Fruit fly (Drosophila melanogaster) whole organism: ENCODE data around the gene CG32087.

ENCODE experiments used
- CG8478 ChIP-seq: fragments of >200 bp; optimal IDR thresholded peaks from 2 replicates; lab custom pipeline; 2018; ENCODE audit warnings: inconsistent platforms
- Dll ChIP-seq: fragments of >200 bp; optimal IDR thresholded peaks from 2 replicates; lab custom pipeline; 2017
- pan ChIP-seq: fragments of >200 bp; optimal IDR thresholded peaks from 2 replicates; lab custom pipeline; 2017
- psq ChIP-seq: fragments of >200 bp; optimal IDR thresholded peaks from 2 replicates; lab custom pipeline; 2017
- usp ChIP-seq: fragments of >200 bp; optimal IDR thresholded peaks from 2 replicates; lab custom pipeline; 2017; ENCODE audit warnings: missing biosample characterization, missing genetic modification characterization, mixed read lengths

- no peak for TF ChIP-seq pan
- TF ChIP-seq psq (lab: Kevin White, UChicago), result no peak
- no peak for TF ChIP-seq Dll
- no peak for TF ChIP-seq usp (GFP tag; lab: Kevin White, UChicago)
- no peak for TF ChIP-seq CG8478
Measured at dm6 chr3L:11689832-11690602, 41.9 kb upstream of the CG32087 start.
